Worm (Caenorhabditis elegans) whole organism, L1 larva: ENCODE measurements around the gene fbxc-31.
A peak's percentile ranks its signal among the peaks of the same experiment; 100 is the strongest.

Experiments used
- C04F5.9 ChIP-seq: sonication (generic microtip); optimal IDR thresholded peaks from 2 replicates; lab custom pipeline; 2016; ENCODE audit warnings: missing genetic modification characterization, missing compliant biosample characterization
- C16A3.4 ChIP-seq: fragments of 150-350 bp; optimal IDR thresholded peaks from 2 replicates; lab custom pipeline; 2014; ENCODE audit warnings: missing biosample characterization, missing genetic modification characterization
- F16B12.6 ChIP-seq: fragments of 150-350 bp; optimal IDR thresholded peaks from 2 replicates; lab custom pipeline; 2014; ENCODE audit warnings: missing biosample characterization, missing genetic modification characterization
- Y116A8C.19 ChIP-seq: sonication (generic microtip); optimal IDR thresholded peaks from 2 replicates; lab custom pipeline; 2016; ENCODE audit warnings: missing compliant biosample characterization, missing genetic modification characterization, borderline replicate concordance
- alr-1 ChIP-seq: fragments of 200-800 bp; sonication (Bioruptor generic); optimal IDR thresholded peaks from 2 replicates; lab custom pipeline; 2018; ENCODE audit warnings: borderline replicate concordance, mild to moderate bottlenecking, missing genetic modification characterization, missing compliant biosample characterization
- blmp-1 ChIP-seq: fragments of 150-350 bp; optimal IDR thresholded peaks from 2 replicates; lab custom pipeline; 2014; ENCODE audit warnings: missing biosample characterization, missing genetic modification characterization
- ceh-63 ChIP-seq: fragments of 200-800 bp; sonication (Bioruptor generic); optimal IDR thresholded peaks from 2 replicates; lab custom pipeline; 2018; ENCODE audit warnings: mild to moderate bottlenecking, missing genetic modification characterization, missing compliant biosample characterization
- ceh-8 ChIP-seq: fragments of 200-800 bp; sonication (Bioruptor generic); optimal IDR thresholded peaks from 2 replicates; lab custom pipeline; 2018; ENCODE audit warnings: mild to moderate bottlenecking, missing genetic modification characterization, moderate library complexity, missing compliant biosample characterization
- ceh-82 ChIP-seq, 3 experiments: fragments of 150-350 bp in 1 of 3; sonication (generic microtip) in 2 of 3; optimal IDR thresholded peaks; 2 replicates each; lab custom pipeline; 2014 to 2017; ENCODE audit warnings: missing biosample characterization in 3 of 3, missing genetic modification characterization in 3 of 3
- ceh-88 ChIP-seq: fragments of 200-800 bp; sonication (Bioruptor generic); IDR thresholded peaks from 2 replicates; pipeline ENCODE4 v1.3.6; 2022; ENCODE audit warnings: missing genetic modification characterization, missing compliant biosample characterization
- ceh-90 ChIP-seq: sonication (generic microtip); optimal IDR thresholded peaks from 2 replicates; lab custom pipeline; 2016; ENCODE audit warnings: missing genetic modification characterization, missing compliant biosample characterization
- ces-1 ChIP-seq: fragments of 150-350 bp; optimal IDR thresholded peaks from 2 replicates; lab custom pipeline; 2014; ENCODE audit warnings: missing biosample characterization, missing genetic modification reagents, missing genetic modification characterization
- dsc-1 ChIP-seq: sonication (generic microtip); optimal IDR thresholded peaks from 2 replicates; lab custom pipeline; 2016; ENCODE audit warnings: mild to moderate bottlenecking, missing genetic modification characterization, missing compliant biosample characterization
- efl-1 ChIP-seq, 4 experiments: fragments of 150-350 bp; optimal IDR thresholded peaks in 3 of 4; peaks in 1 of 4; 1 replicate in 1 of 4; 2 replicates in 3 of 4; lab custom pipeline; 2014; ENCODE audit warnings: missing biosample characterization in 2 of 4, missing genetic modification characterization in 2 of 4, missing genetic modification reagents in 2 of 4
- efl-3 ChIP-seq: fragments of 200-800 bp; sonication (Bioruptor generic); optimal IDR thresholded peaks from 2 replicates; lab custom pipeline; 2018; ENCODE audit warnings: mild to moderate bottlenecking, missing genetic modification characterization, missing compliant biosample characterization
- egl-27 ChIP-seq, 2 experiments: fragments of 150-350 bp in 1 of 2; sonication (generic microtip); optimal IDR thresholded peaks; 3 replicates each; lab custom pipeline; 2017 to 2018; ENCODE audit warnings: missing biosample characterization in 2 of 2, missing genetic modification characterization in 2 of 2, missing genetic modification reagents in 2 of 2
- elt-3 ChIP-seq, 6 experiments: fragments of 150-350 bp in 1 of 6; sonication (generic microtip); optimal IDR thresholded peaks; 2 replicates each; lab custom pipeline; 2017 to 2018; ENCODE audit warnings: missing biosample characterization in 6 of 6, missing genetic modification characterization in 6 of 6, inconsistent platforms in 1 of 6
- fkh-4 ChIP-seq: sonication (generic microtip); optimal IDR thresholded peaks from 2 replicates; lab custom pipeline; 2016; ENCODE audit warnings: missing compliant biosample characterization, missing genetic modification characterization, borderline replicate concordance
- fkh-8 ChIP-seq: sonication (generic microtip); optimal IDR thresholded peaks from 2 replicates; lab custom pipeline; 2016; ENCODE audit warnings: mild to moderate bottlenecking, missing genetic modification characterization, missing compliant biosample characterization
- fos-1 ChIP-seq: fragments of 150-350 bp; optimal IDR thresholded peaks from 2 replicates; lab custom pipeline; 2014; ENCODE audit warnings: missing biosample characterization, missing genetic modification characterization
- grh-1 ChIP-seq: fragments of 200-800 bp; sonication (Bioruptor generic); IDR thresholded peaks from 2 replicates; pipeline ENCODE4 v1.3.6; 2022; ENCODE audit warnings: missing genetic modification reagents, missing genetic modification characterization, missing compliant biosample characterization
- hlh-17 ChIP-seq: fragments of 200-800 bp; sonication (Bioruptor generic); optimal IDR thresholded peaks from 2 replicates; lab custom pipeline; 2018; ENCODE audit warnings: missing genetic modification characterization, mild to moderate bottlenecking, missing compliant biosample characterization, moderate library complexity, borderline replicate concordance
- hlh-4 ChIP-seq: sonication (generic microtip); optimal IDR thresholded peaks from 2 replicates; lab custom pipeline; 2016; ENCODE audit warnings: mild to moderate bottlenecking, missing genetic modification characterization, missing compliant biosample characterization
- irx-1 ChIP-seq: sonication (generic microtip); optimal IDR thresholded peaks from 2 replicates; lab custom pipeline; 2016; ENCODE audit warnings: missing genetic modification characterization, missing compliant biosample characterization
- isw-1 ChIP-seq: fragments of 200-800 bp; sonication (Bioruptor generic); IDR thresholded peaks from 2 replicates; pipeline ENCODE4 v1.3.6; 2022; ENCODE audit warnings: missing genetic modification characterization, missing compliant biosample characterization
- jun-1 ChIP-seq: fragments of 150-350 bp; optimal IDR thresholded peaks from 2 replicates; lab custom pipeline; 2014; ENCODE audit warnings: missing biosample characterization, missing genetic modification reagents, missing genetic modification characterization
- lin-13 ChIP-seq: fragments of 150-350 bp; optimal IDR thresholded peaks from 2 replicates; lab custom pipeline; 2014; ENCODE audit warnings: missing biosample characterization, missing genetic modification reagents, missing genetic modification characterization
- lin-14 ChIP-seq: fragments of 200-800 bp; sonication (Bioruptor generic); optimal IDR thresholded peaks from 2 replicates; lab custom pipeline; 2018; ENCODE audit warnings: mild to moderate bottlenecking, missing genetic modification characterization, moderate library complexity, missing compliant biosample characterization
- mdl-1 ChIP-seq, 2 experiments: fragments of 150-350 bp; optimal IDR thresholded peaks; 2 replicates each; lab custom pipeline; 2014 to 2017; ENCODE audit warnings: missing biosample characterization in 2 of 2, missing genetic modification characterization in 2 of 2, inconsistent platforms in 1 of 2
- mef-2 ChIP-seq: fragments of 150-350 bp; optimal IDR thresholded peaks from 2 replicates; lab custom pipeline; 2014; ENCODE audit warnings: missing biosample characterization, missing genetic modification characterization
- nhr-11 ChIP-seq: fragments of 150-350 bp; optimal IDR thresholded peaks from 2 replicates; lab custom pipeline; 2014; ENCODE audit warnings: missing biosample characterization, missing genetic modification characterization
- nhr-12 ChIP-seq: sonication (generic microtip); optimal IDR thresholded peaks from 2 replicates; lab custom pipeline; 2017; ENCODE audit warnings: missing biosample characterization, missing genetic modification characterization
- nhr-19 ChIP-seq: fragments of 200-800 bp; sonication (Bioruptor generic); conservative IDR thresholded peaks from 2 replicates; pipeline ENCODE4 v1.3.6; 2022; ENCODE audit warnings: missing genetic modification characterization, missing compliant biosample characterization
- nhr-20 ChIP-seq: sonication (generic microtip); optimal IDR thresholded peaks from 2 replicates; lab custom pipeline; 2016; ENCODE audit warnings: mild to moderate bottlenecking, missing genetic modification characterization, missing compliant biosample characterization
- nhr-237 ChIP-seq: fragments of 150-350 bp; optimal IDR thresholded peaks from 2 replicates; lab custom pipeline; 2014; ENCODE audit warnings: missing biosample characterization, missing genetic modification characterization
- nhr-47 ChIP-seq: sonication (generic microtip); optimal IDR thresholded peaks from 2 replicates; lab custom pipeline; 2016; ENCODE audit warnings: mild to moderate bottlenecking, missing genetic modification characterization, moderate library complexity, missing compliant biosample characterization
- nhr-76 ChIP-seq: sonication (generic microtip); optimal IDR thresholded peaks from 2 replicates; lab custom pipeline; 2017; ENCODE audit warnings: missing biosample characterization, missing genetic modification characterization
- pag-3 ChIP-seq: sonication (generic microtip); optimal IDR thresholded peaks from 2 replicates; lab custom pipeline; 2017; ENCODE audit warnings: missing genetic modification characterization, mild to moderate bottlenecking, missing compliant biosample characterization, antibody characterized with exemption, borderline replicate concordance; ENCODE audit not compliant: insufficient read depth
- snpc-4 ChIP-seq: fragments of 150-350 bp; optimal IDR thresholded peaks from 2 replicates; lab custom pipeline; 2014; ENCODE audit warnings: missing biosample characterization, missing genetic modification characterization
- snu-23 ChIP-seq: sonication (generic microtip); optimal IDR thresholded peaks from 2 replicates; lab custom pipeline; 2016; ENCODE audit warnings: missing genetic modification characterization, missing compliant biosample characterization
- sup-37 ChIP-seq: fragments of 200-800 bp; sonication (Bioruptor generic); optimal IDR thresholded peaks from 2 replicates; lab custom pipeline; 2018; ENCODE audit warnings: mild to moderate bottlenecking, missing genetic modification characterization, missing compliant biosample characterization
- tbx-2 ChIP-seq: sonication (generic microtip); optimal IDR thresholded peaks from 2 replicates; lab custom pipeline; 2016; ENCODE audit warnings: missing genetic modification characterization, missing compliant biosample characterization
- tlp-1 ChIP-seq: fragments of 150-350 bp; optimal IDR thresholded peaks from 2 replicates; lab custom pipeline; 2014; ENCODE audit warnings: missing biosample characterization, missing genetic modification characterization
- unc-30 ChIP-seq: sonication (generic microtip); optimal IDR thresholded peaks from 2 replicates; lab custom pipeline; 2017; ENCODE audit warnings: missing biosample characterization, missing genetic modification characterization
- unc-98 ChIP-seq: fragments of 200-800 bp; sonication (Bioruptor generic); IDR thresholded peaks from 2 replicates; pipeline ENCODE4 v1.3.6; 2022; ENCODE audit warnings: missing genetic modification characterization, missing compliant biosample characterization
- vab-15 ChIP-seq: sonication (generic microtip); optimal IDR thresholded peaks from 2 replicates; lab custom pipeline; 2017; ENCODE audit warnings: missing genotype, mild to moderate bottlenecking, missing genetic modification characterization, missing compliant biosample characterization
- xbp-1 ChIP-seq: sonication (generic microtip); optimal IDR thresholded peaks from 2 replicates; lab custom pipeline; 2016; ENCODE audit warnings: missing genetic modification characterization, missing compliant biosample characterization
- ztf-11 ChIP-seq, 2 experiments: sonication (generic microtip); optimal IDR thresholded peaks; 2 replicates each; lab custom pipeline; 2016 to 2017; ENCODE audit warnings: missing genetic modification characterization in 2 of 2, missing biosample characterization in 1 of 2, missing compliant biosample characterization in 1 of 2
- ztf-4 ChIP-seq: fragments of 150-350 bp; optimal IDR thresholded peaks from 2 replicates; lab custom pipeline; 2014; ENCODE audit warnings: missing biosample characterization, missing genetic modification characterization

The fbxc-31 gene

ce11 chrII:915206-915605 lies 3.4 kb downstream of the fbxc-31 start (continued):
- no peak for TF ChIP-seq ceh-63
- no peak for TF ChIP-seq tbx-2 (tag; lab: Kevin White, UChicago)
- TF ChIP-seq nhr-237 (tag; lab: Kevin White, UChicago): no peak
- no peak for TF ChIP-seq F16B12.6 (tag; lab: Kevin White, UChicago)
- no peak for TF ChIP-seq Y116A8C.19 (tag; lab: Kevin White, UChicago)
- no peak for TF ChIP-seq ztf-11 (tag; optimal IDR thresholded peaks at IDR 0.05; lab: Kevin White, UChicago)
- TF ChIP-seq egl-27 (tag; optimal IDR thresholded peaks at IDR 0.05; lab: Kevin White, UChicago): no peak
- TF ChIP-seq dsc-1 (tag; lab: Kevin White, UChicago): no peak
- TF ChIP-seq ztf-4: no peak
- TF ChIP-seq tlp-1 (tag; lab: Kevin White, UChicago): peak; percentile 91
- peak; percentile 93 for TF ChIP-seq jun-1
- no peak for TF ChIP-seq hlh-4 (tag; lab: Kevin White, UChicago)
- no peak for TF ChIP-seq C16A3.4 (tag; lab: Kevin White, UChicago)
- TF ChIP-seq ceh-90: no peak
- TF ChIP-seq nhr-47 (tag; lab: Kevin White, UChicago): no peak
- TF ChIP-seq C04F5.9 (tag; lab: Kevin White, UChicago): no peak
- TF ChIP-seq blmp-1 (tag; lab: Kevin White, UChicago): no peak
- TF ChIP-seq isw-1 (GFP tag; lab: Robert Waterston, UW): no peak
- TF ChIP-seq mdl-1 (tag; optimal IDR thresholded peaks at IDR 0.05; lab: Kevin White, UChicago): no peak
- peak; percentile 27 for TF ChIP-seq lin-14 (GFP tag; lab: Kevin White, UChicago)
- TF ChIP-seq efl-1 (optimal IDR thresholded peaks at IDR 0.05; lab: Kevin White, UChicago): no peak
- peak in 1 of 2 experiments; percentile 83 for TF ChIP-seq efl-1 (GFP tag; optimal IDR thresholded peaks at IDR 0.05 in 1 of 2; lab: Kevin White, UChicago)
- TF ChIP-seq ceh-8 (GFP tag; lab: Kevin White, UChicago): no peak
- no peak for TF ChIP-seq nhr-76
- TF ChIP-seq ceh-88 (GFP tag; lab: Robert Waterston, UW): no peak
- no peak for TF ChIP-seq unc-30 (tag; lab: Kevin White, UChicago)
- no peak for TF ChIP-seq irx-1
- TF ChIP-seq pag-3 (tag; lab: Kevin White, UChicago): no peak
- no peak for TF ChIP-seq nhr-19 (GFP tag; lab: Robert Waterston, UW)
- TF ChIP-seq ceh-82 (tag; optimal IDR thresholded peaks at IDR 0.05; lab: Kevin White, UChicago): no peak
- peak; percentile 42 for TF ChIP-seq nhr-20 (tag; lab: Kevin White, UChicago)
- no peak for TF ChIP-seq sup-37
- no peak for TF ChIP-seq snpc-4 (tag; lab: Kevin White, UChicago)
- no peak for TF ChIP-seq lin-13 (GFP tag; lab: Kevin White, UChicago)
- TF ChIP-seq xbp-1: no peak
- TF ChIP-seq vab-15 (tag; lab: Kevin White, UChicago): no peak
- TF ChIP-seq alr-1 (tag; lab: Kevin White, UChicago): no peak
- TF ChIP-seq fos-1 (tag; lab: Kevin White, UChicago): no peak
- TF ChIP-seq nhr-11: no peak
- TF ChIP-seq fkh-8 (tag; lab: Kevin White, UChicago): no peak
- no peak for TF ChIP-seq hlh-17 (GFP tag; lab: Kevin White, UChicago)
- no peak for TF ChIP-seq ces-1 (GFP tag; lab: Kevin White, UChicago)
- TF ChIP-seq nhr-12 (tag; lab: Kevin White, UChicago): no peak
- TF ChIP-seq elt-3 (tag; optimal IDR thresholded peaks at IDR 0.05; lab: Kevin White, UChicago): no peak
- TF ChIP-seq fkh-4 (tag; lab: Kevin White, UChicago): no peak
- no peak for TF ChIP-seq unc-98 (GFP tag; lab: Robert Waterston, UW)
- no peak for TF ChIP-seq grh-1 (GFP tag; lab: Robert Waterston, UW)
- no peak for TF ChIP-seq mef-2 (tag; lab: Kevin White, UChicago)
- TF ChIP-seq efl-3: no peak
- no peak for TF ChIP-seq snu-23 (GFP tag; lab: Kevin White, UChicago)
